Worm (Caenorhabditis elegans) whole organism, young adult: ENCODE data around the gene F44A2.7.

Source experiments
- B0261.1 ChIP-seq: sonication (generic microtip); optimal IDR thresholded peaks from 2 replicates; lab custom pipeline; 2016; ENCODE audit warnings: mild to moderate bottlenecking, missing genetic modification characterization, moderate library complexity, missing compliant biosample characterization
- B0336.3 ChIP-seq: fragments of 200-800 bp; sonication (Bioruptor generic); IDR thresholded peaks from 2 replicates; pipeline ENCODE4 v1.3.6; 2022; ENCODE audit warnings: missing genetic modification characterization, missing compliant biosample characterization
- D2030.7 ChIP-seq: fragments of 200-800 bp; sonication (Bioruptor generic); IDR thresholded peaks from 2 replicates; pipeline ENCODE4 v1.3.6; 2022; ENCODE audit warnings: missing genetic modification reagents, missing genetic modification characterization, missing compliant biosample characterization
- F33H1.4 ChIP-seq: fragments of 200-800 bp; sonication (Bioruptor generic); IDR thresholded peaks from 2 replicates; pipeline ENCODE4 v1.3.6; 2022; ENCODE audit warnings: missing genetic modification reagents, missing genetic modification characterization, missing compliant biosample characterization
- F55B11.4 ChIP-seq: sonication (generic microtip); optimal IDR thresholded peaks from 2 replicates; lab custom pipeline; 2016; ENCODE audit warnings: missing compliant biosample characterization, missing genetic modification characterization, borderline replicate concordance; ENCODE audit not compliant: insufficient read depth
- T26A5.8 ChIP-seq: sonication (generic microtip); optimal IDR thresholded peaks from 2 replicates; lab custom pipeline; 2016; ENCODE audit warnings: missing genetic modification characterization, missing compliant biosample characterization
- Y53F4B.3 ChIP-seq: fragments of 200-800 bp; sonication (Bioruptor generic); IDR thresholded peaks from 2 replicates; pipeline ENCODE4 v1.3.6; 2022; ENCODE audit warnings: missing genetic modification reagents, missing genetic modification characterization, missing compliant biosample characterization
- Y53G8AR.9 ChIP-seq: fragments of 200-800 bp; sonication (Bioruptor generic); conservative IDR thresholded peaks from 2 replicates; pipeline ENCODE4 v1.3.6; 2022; ENCODE audit warnings: missing genetic modification reagents, missing genetic modification characterization, missing compliant biosample characterization
- Y56A3A.18 ChIP-seq: fragments of 200-800 bp; sonication (Bioruptor generic); IDR thresholded peaks from 2 replicates; pipeline ENCODE4 v1.3.6; 2022; ENCODE audit warnings: missing genetic modification reagents, missing genetic modification characterization, missing compliant biosample characterization
- ZK185.1 ChIP-seq: sonication (generic microtip); optimal IDR thresholded peaks from 2 replicates; lab custom pipeline; 2016; ENCODE audit warnings: mild to moderate bottlenecking, missing genetic modification characterization, missing compliant biosample characterization; ENCODE audit not compliant: poor library complexity, severe bottlenecking
- athp-1 ChIP-seq: sonication (generic microtip); optimal IDR thresholded peaks from 2 replicates; lab custom pipeline; 2017; ENCODE audit warnings: mild to moderate bottlenecking, missing genetic modification characterization, missing compliant biosample characterization
- attf-3 ChIP-seq: fragments of 200-800 bp; sonication (Bioruptor generic); conservative IDR thresholded peaks from 2 replicates; pipeline ENCODE4 v1.3.6; 2022; ENCODE audit warnings: missing genetic modification reagents, missing genetic modification characterization, missing compliant biosample characterization
- bed-2 ChIP-seq: fragments of 200-800 bp; sonication (Bioruptor generic); IDR thresholded peaks from 2 replicates; pipeline ENCODE4 v1.3.6; 2022; ENCODE audit warnings: missing genetic modification reagents, missing genetic modification characterization, missing compliant biosample characterization
- ccch-3 ChIP-seq: fragments of 200-800 bp; sonication (Bioruptor generic); optimal IDR thresholded peaks from 2 replicates; lab custom pipeline; 2018; ENCODE audit warnings: mild to moderate bottlenecking, missing genetic modification characterization, missing compliant biosample characterization
- cebp-2 ChIP-seq: fragments of 200-800 bp; sonication (Bioruptor generic); IDR thresholded peaks from 2 replicates; pipeline ENCODE4 v1.3.6; 2022; ENCODE audit warnings: missing genetic modification characterization, missing compliant biosample characterization
- ceh-100 ChIP-seq: fragments of 200-800 bp; sonication (Bioruptor generic); IDR thresholded peaks from 2 replicates; pipeline ENCODE4 v1.3.6; 2022; ENCODE audit warnings: missing genetic modification reagents, missing genetic modification characterization, missing compliant biosample characterization
- ceh-58 ChIP-seq: fragments of 200-800 bp; sonication (Bioruptor generic); IDR thresholded peaks from 2 replicates; pipeline ENCODE4 v1.3.6; 2022; ENCODE audit warnings: missing genetic modification characterization, missing compliant biosample characterization
- ceh-79 ChIP-seq: sonication (generic microtip); optimal IDR thresholded peaks from 2 replicates; lab custom pipeline; 2017; ENCODE audit warnings: mild to moderate bottlenecking, missing genetic modification characterization, missing compliant biosample characterization
- egl-18 ChIP-seq: fragments of 200-800 bp; sonication (Bioruptor generic); IDR thresholded peaks from 2 replicates; pipeline ENCODE4 v1.3.6; 2022; ENCODE audit warnings: missing genetic modification reagents, missing genetic modification characterization, missing compliant biosample characterization
- egl-44 ChIP-seq: fragments of 200-800 bp; sonication (Bioruptor generic); IDR thresholded peaks from 2 replicates; pipeline ENCODE4 v1.3.6; 2022; ENCODE audit warnings: missing genetic modification reagents, missing genetic modification characterization, missing compliant biosample characterization
- egrh-3 ChIP-seq: fragments of 200-800 bp; sonication (Bioruptor generic); IDR thresholded peaks from 2 replicates; pipeline ENCODE4 v1.3.6; 2022; ENCODE audit warnings: missing genetic modification reagents, missing genetic modification characterization, missing compliant biosample characterization
- fkh-3 ChIP-seq: sonication (generic microtip); optimal IDR thresholded peaks from 2 replicates; lab custom pipeline; 2016; ENCODE audit warnings: mild to moderate bottlenecking, missing genetic modification characterization, missing compliant biosample characterization
- gei-17 ChIP-seq: fragments of 200-800 bp; sonication (Bioruptor generic); optimal IDR thresholded peaks from 2 replicates; lab custom pipeline; 2018; ENCODE audit warnings: mild to moderate bottlenecking, missing genetic modification characterization, missing compliant biosample characterization
- him-1 ChIP-seq: sonication (generic microtip); optimal IDR thresholded peaks from 2 replicates; lab custom pipeline; 2016; ENCODE audit warnings: missing genotype, missing genetic modification reagents, missing genetic modification characterization, missing compliant biosample characterization
- hmg-1.2 ChIP-seq: fragments of 200-800 bp; sonication (Bioruptor generic); IDR thresholded peaks from 2 replicates; pipeline ENCODE4 v1.3.6; 2022; ENCODE audit warnings: missing genetic modification reagents, missing genetic modification characterization, missing compliant biosample characterization
- hmg-20 ChIP-seq: fragments of 200-800 bp; sonication (Bioruptor generic); IDR thresholded peaks from 2 replicates; pipeline ENCODE4 v1.3.6; 2022; ENCODE audit warnings: missing genetic modification reagents, missing genetic modification characterization, missing compliant biosample characterization
- lin-26 ChIP-seq: fragments of 200-800 bp; sonication (Bioruptor generic); IDR thresholded peaks from 2 replicates; pipeline ENCODE4 v1.3.6; 2022; ENCODE audit warnings: missing genetic modification reagents, missing genetic modification characterization, missing compliant biosample characterization
- lin-35 ChIP-seq, 3 experiments: fragments of 150-350 bp in 2 of 3; sonication (generic microtip) in 1 of 3; optimal IDR thresholded peaks; 2 replicates each; lab custom pipeline; 2014 to 2018; ENCODE audit warnings: missing biosample characterization in 3 of 3, missing genetic modification characterization in 3 of 3, missing genetic modification reagents in 3 of 3
- lin-54 ChIP-seq: fragments of 200-800 bp; sonication (Bioruptor generic); optimal IDR thresholded peaks from 2 replicates; lab custom pipeline; 2018; ENCODE audit warnings: mild to moderate bottlenecking, missing genetic modification characterization, missing compliant biosample characterization
- lir-1 ChIP-seq: fragments of 200-800 bp; sonication (Bioruptor generic); conservative IDR thresholded peaks from 2 replicates; pipeline ENCODE4 v1.3.6; 2022; ENCODE audit warnings: missing genetic modification reagents, missing genetic modification characterization, missing compliant biosample characterization
- mcd-1 ChIP-seq: fragments of 200-800 bp; sonication (Bioruptor generic); IDR thresholded peaks from 2 replicates; pipeline ENCODE4 v1.3.6; 2022; ENCODE audit warnings: missing genetic modification reagents, missing genetic modification characterization, missing compliant biosample characterization
- mes-4 ChIP-seq: sonication (generic microtip); optimal IDR thresholded peaks from 2 replicates; lab custom pipeline; 2016; ENCODE audit warnings: missing genotype, missing genetic modification characterization, missing compliant biosample characterization
- nhr-80 ChIP-seq: sonication (generic microtip); optimal IDR thresholded peaks from 2 replicates; lab custom pipeline; 2016; ENCODE audit warnings: missing genetic modification characterization, missing compliant biosample characterization
- pbrm-1 ChIP-seq: fragments of 200-800 bp; sonication (Bioruptor generic); IDR thresholded peaks from 2 replicates; pipeline ENCODE4 v1.3.6; 2022; ENCODE audit warnings: missing genetic modification reagents, missing genetic modification characterization, missing compliant biosample characterization
- repo-1 ChIP-seq: sonication (generic microtip); optimal IDR thresholded peaks from 2 replicates; lab custom pipeline; 2017; ENCODE audit warnings: mild to moderate bottlenecking, missing genetic modification characterization, missing compliant biosample characterization
- rpc-1 ChIP-seq, 2 experiments: fragments of 150-350 bp in 1 of 2; sonication (generic microtip) in 1 of 2; optimal IDR thresholded peaks; 2 replicates each; lab custom pipeline; 2014 to 2018; ENCODE audit warnings: missing biosample characterization in 1 of 2, missing genetic modification characterization in 1 of 2, missing genetic modification reagents in 1 of 2, missing genotype in 1 of 2
- sdz-38 ChIP-seq: sonication (generic microtip); optimal IDR thresholded peaks from 2 replicates; lab custom pipeline; 2016; ENCODE audit warnings: missing genotype, missing genetic modification characterization, missing compliant biosample characterization
- somi-1 ChIP-seq: fragments of 200-800 bp; sonication (Bioruptor generic); optimal IDR thresholded peaks from 2 replicates; lab custom pipeline; 2018; ENCODE audit warnings: mild to moderate bottlenecking, missing genetic modification characterization, missing compliant biosample characterization
- unc-130 ChIP-seq: sonication (generic microtip); optimal IDR thresholded peaks from 2 replicates; lab custom pipeline; 2016; ENCODE audit warnings: missing genetic modification reagents, missing genetic modification characterization, missing compliant biosample characterization
- zfh-2 ChIP-seq: fragments of 200-800 bp; sonication (Bioruptor generic); conservative IDR thresholded peaks from 2 replicates; pipeline ENCODE4 v1.3.6; 2022; ENCODE audit warnings: missing genetic modification reagents, missing genetic modification characterization, missing compliant biosample characterization
- ztf-18 ChIP-seq: sonication (generic microtip); optimal IDR thresholded peaks from 2 replicates; lab custom pipeline; 2016; ENCODE audit warnings: missing genotype, mild to moderate bottlenecking, missing genetic modification characterization, missing compliant biosample characterization
- ztf-25 ChIP-seq: fragments of 200-800 bp; sonication (Bioruptor generic); IDR thresholded peaks from 2 replicates; pipeline ENCODE4 v1.3.6; 2022; ENCODE audit warnings: missing genetic modification reagents, missing genetic modification characterization, missing compliant biosample characterization
- ztf-28 ChIP-seq: fragments of 200-800 bp; sonication (Bioruptor generic); IDR thresholded peaks from 2 replicates; pipeline ENCODE4 v1.3.6; 2022; ENCODE audit warnings: missing genetic modification reagents, missing genetic modification characterization, missing compliant biosample characterization

Gene F44A2.7

ce11 chrV:9287460-9287859 is 33.8 kb upstream of the F44A2.7 start, which contains the start of gene lron-2:
TSS of gene lron-2 (minus strand) at chrV:9287560.
- TF ChIP-seq mes-4 (tag; lab: Kevin White, UChicago) (no peak), zfh-2 (0 out of 2 replicates have a peak, but pooled peaks have one; percentile 27), D2030.7 (no peak)

ce11 chrV:9291919-9292318 is 29.4 kb upstream of the F44A2.7 start, which contains the start of gene ZK682.7:
TSS of gene ZK682.7 (minus strand) at chrV:9292165.
- TF ChIP-seq lin-54 (GFP tag; lab: Kevin White, UChicago), result no peak
- no peak for TF ChIP-seq unc-130 (GFP tag; lab: Kevin White, UChicago)
- no peak for TF ChIP-seq athp-1 (tag; lab: Kevin White, UChicago)
- no peak for TF ChIP-seq pbrm-1 (GFP tag; lab: Robert Waterston, UW)
- no peak for TF ChIP-seq Y53F4B.3 (GFP tag; lab: Robert Waterston, UW)
- TF ChIP-seq somi-1 (GFP tag; lab: Kevin White, UChicago), result no peak
- TF ChIP-seq him-1 (tag; lab: Kevin White, UChicago), result no peak
- no peak for TF ChIP-seq ceh-79 (tag; lab: Kevin White, UChicago)
- TF ChIP-seq ceh-58 (GFP tag; lab: Robert Waterston, UW), result no peak
- TF ChIP-seq mcd-1 (GFP tag; lab: Robert Waterston, UW), result no peak
- TF ChIP-seq fkh-3, result no peak
- no peak for TF ChIP-seq lir-1
- no peak for TF ChIP-seq lin-26
- no peak for TF ChIP-seq hmg-20 (GFP tag; lab: Robert Waterston, UW)

ce11 chrV:9293359-9293758 is 27.9 kb upstream of the F44A2.7 start:
- TF ChIP-seq lin-26, result 0 out of 2 replicates have a peak, but pooled peaks have one; percentile 41
- TF ChIP-seq lin-35 (GFP tag; optimal IDR thresholded peaks at IDR 0.05; lab: Kevin White, UChicago), result no peak
- TF ChIP-seq B0261.1 (tag; lab: Kevin White, UChicago), result peak; percentile 19
- peak; percentile 97 for TF ChIP-seq zfh-2
- no peak for TF ChIP-seq ztf-18
- peak; percentile 93 for TF ChIP-seq egrh-3
- 0 out of 2 replicates have a peak, but pooled peaks have one; percentile 47 for TF ChIP-seq bed-2
- no peak for TF ChIP-seq Y56A3A.18 (GFP tag; lab: Robert Waterston, UW)
- TF ChIP-seq egl-44, result no peak
- TF ChIP-seq rpc-1 (optimal IDR thresholded peaks at IDR 0.05; lab: Kevin White, UChicago), result no peak
- TF ChIP-seq rpc-1 (tag; optimal IDR thresholded peaks at IDR 0.05; lab: Kevin White, UChicago), result peak; percentile 16
- TF ChIP-seq cebp-2 (GFP tag; lab: Robert Waterston, UW), result 0 out of 2 replicates have a peak, but pooled peaks have one; percentile 64
- 0 out of 2 replicates have a peak, but pooled peaks have one; percentile 14 for TF ChIP-seq attf-3 (GFP tag; lab: Robert Waterston, UW)

- TF ChIP-seq mes-4 (tag; lab: Kevin White, UChicago) (no peak), ztf-25 (GFP tag; lab: Robert Waterston, UW) (no peak), F33H1.4 (GFP tag; lab: Robert Waterston, UW) (no peak), egl-18 (GFP tag; lab: Robert Waterston, UW) (no peak), ceh-100 (GFP tag; lab: Robert Waterston, UW) (no peak), cebp-2 (GFP tag; lab: Robert Waterston, UW) (no peak)
- TF ChIP-seq, all 124 proteins: peak for 0
These were observed 25.7 kb upstream of the F44A2.7 start for ce11 chrV:9295581-9295980.

ce11 chrV:9297332-9297731 is 24.0 kb upstream of the F44A2.7 start, which contains the start of gene F44A2.5:
TSS of gene F44A2.5 (plus strand) at chrV:9297632.
- TF ChIP-seq ztf-18 (no peak), T26A5.8 (no peak), sdz-38 (tag; lab: Kevin White, UChicago) (no peak), repo-1 (no peak), attf-3 (GFP tag; lab: Robert Waterston, UW) (no peak), gei-17 (GFP tag; lab: Kevin White, UChicago) (no peak), ccch-3 (GFP tag; lab: Kevin White, UChicago) (no peak), nhr-80 (tag; lab: Kevin White, UChicago) (no peak), F55B11.4 (no peak), B0336.3 (GFP tag; lab: Robert Waterston, UW) (no peak), hmg-1.2 (GFP tag; lab: Robert Waterston, UW) (no peak), ZK185.1 (tag; lab: Kevin White, UChicago) (no peak), ztf-28 (GFP tag; lab: Robert Waterston, UW) (no peak), Y53G8AR.9 (GFP tag; lab: Robert Waterston, UW) (no peak)
